Worm (Caenorhabditis elegans) whole organism, early embryonic: ENCODE data around the gene Y42H9AR.4.

Experiments
- F13C5.2 ChIP-seq: sonication (generic microtip); optimal IDR thresholded peaks from 2 replicates; lab custom pipeline; 2017; ENCODE audit warnings: mild to moderate bottlenecking, missing genetic modification characterization, inconsistent platforms, missing compliant biosample characterization
- aly-1 ChIP-seq: sonication (generic microtip); optimal IDR thresholded peaks from 2 replicates; lab custom pipeline; 2016; ENCODE audit warnings: missing genetic modification characterization, missing compliant biosample characterization
- ama-1 ChIP-seq: fragments of 150-350 bp; optimal IDR thresholded peaks from 2 replicates; lab custom pipeline; 2014
- flt-1 ChIP-seq: fragments of 200-800 bp; sonication (Bioruptor generic); IDR thresholded peaks from 2 replicates; pipeline ENCODE4 v1.3.6; 2022; ENCODE audit warnings: missing genetic modification characterization, missing compliant biosample characterization
- hmbx-1 ChIP-seq: sonication (generic microtip); optimal IDR thresholded peaks from 2 replicates; lab custom pipeline; 2016; ENCODE audit warnings: mild to moderate bottlenecking, missing genetic modification characterization, missing compliant biosample characterization
- pes-1 ChIP-seq: fragments of 200-800 bp; sonication (Bioruptor generic); IDR thresholded peaks from 2 replicates; pipeline ENCODE4 v1.3.6; 2022; ENCODE audit warnings: missing genetic modification reagents, missing genetic modification characterization, missing compliant biosample characterization
- scrt-1 ChIP-seq: fragments of 200-800 bp; sonication (Bioruptor generic); IDR thresholded peaks from 2 replicates; pipeline ENCODE4 v1.3.6; 2022; ENCODE audit warnings: missing genetic modification characterization, missing compliant biosample characterization
- tra-4 ChIP-seq: sonication (generic microtip); optimal IDR thresholded peaks from 2 replicates; lab custom pipeline; 2017; ENCODE audit warnings: missing genetic modification characterization, missing compliant biosample characterization

DNA sequence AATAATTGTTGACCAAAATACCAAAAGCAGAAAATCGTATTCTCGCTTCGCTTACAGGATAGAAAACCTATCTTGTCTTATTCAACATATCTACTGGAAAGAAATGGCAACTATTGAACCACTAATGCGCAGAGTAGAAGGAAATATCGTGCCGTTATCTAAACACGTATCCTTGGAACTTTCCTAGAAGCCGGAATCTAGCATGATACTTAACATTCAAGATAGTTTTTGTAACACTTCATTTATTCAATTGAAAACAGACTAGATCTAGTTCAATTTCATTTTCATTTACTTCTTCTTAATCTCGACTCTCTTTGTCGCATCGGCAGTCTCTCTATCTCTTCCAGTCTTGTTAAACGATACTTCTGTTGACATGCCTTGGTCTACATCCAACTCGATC lies 42.9 kb upstream of the Y42H9AR.4 start:
- no peak for TF ChIP-seq ama-1 (lab: Kevin White, UChicago)
- TF ChIP-seq aly-1 (tag; lab: Kevin White, UChicago), result no peak
- no peak for TF ChIP-seq scrt-1 (GFP tag; lab: Robert Waterston, UW)
- TF ChIP-seq hmbx-1, result no peak
- TF ChIP-seq pes-1 (GFP tag; lab: Robert Waterston, UW), result no peak
- no peak for TF ChIP-seq F13C5.2 (tag; lab: Kevin White, UChicago)
- no peak for TF ChIP-seq flt-1
- no peak for TF ChIP-seq tra-4 (tag; lab: Kevin White, UChicago)
